Fruit fly (Drosophila melanogaster): ENCODE measurements around the gene NK7.1.

DNA sequence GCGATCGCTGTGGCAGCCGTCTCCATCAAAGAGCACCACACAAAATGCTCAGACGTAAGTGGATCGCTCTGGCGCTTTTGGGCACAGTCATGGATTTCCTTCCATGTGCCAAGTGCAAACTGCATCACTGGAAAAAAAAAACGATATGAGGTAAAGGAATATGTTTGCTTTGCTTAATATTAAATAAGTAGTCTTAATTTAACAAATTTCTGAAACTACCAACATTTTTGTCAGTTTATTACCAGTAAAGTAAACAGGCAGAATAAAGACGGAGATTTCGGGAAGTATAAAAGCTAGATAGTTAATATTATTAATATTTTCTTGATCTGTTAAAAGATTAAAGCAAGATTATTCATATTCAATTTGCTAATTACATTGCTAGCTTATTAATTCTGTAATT, 11.8 kb upstream of the NK7.1 start:
- TF ChIP-seq CTCF (optimal IDR thresholded peaks at IDR 0.05) (no peak), CG8478 (optimal IDR thresholded peaks at IDR 0.05) (no peak)
